Fruit fly (Drosophila melanogaster): Measurements from ENCODE around the gene csw.
A peak's percentile ranks its signal among the peaks of the same experiment; 100 is the strongest.

csw gene

DNA sequence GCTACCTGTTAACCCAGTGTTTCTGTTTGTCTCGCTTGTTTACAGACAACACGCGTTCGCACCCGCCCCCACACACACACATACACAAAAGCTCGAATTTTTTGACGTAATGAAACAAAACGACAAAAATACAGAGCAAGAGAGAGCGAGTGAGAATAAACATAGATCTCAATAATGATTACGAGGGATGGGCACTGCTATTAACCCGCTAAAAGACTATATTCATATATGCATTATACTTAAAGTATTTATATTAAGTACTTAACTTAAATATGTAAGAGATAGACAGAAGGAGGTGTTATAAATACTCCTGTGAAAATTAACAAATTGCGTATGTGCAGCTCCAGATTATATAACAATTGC lies 47.8 kb downstream of the csw start (continued):
- TF ChIP-seq bab2 (GFP tag; optimal IDR thresholded peaks at IDR 0.05), result peak; percentile 29
- TF ChIP-seq slp2 (GFP tag; optimal IDR thresholded peaks at IDR 0.05), result peak; percentile 3
- peak; percentile 79; the same call in 1 of the 3 replicates for TF ChIP-seq sr (GFP tag; IDR thresholded peaks at IDR 0.05)
- TF ChIP-seq fd64A (GFP tag; optimal IDR thresholded peaks at IDR 0.05), result peak; percentile 71
- TF ChIP-seq CG7928 (GFP tag; optimal IDR thresholded peaks at IDR 0.05), result peak; percentile 84
- no peak for TF ChIP-seq Sox100B (GFP tag; optimal IDR thresholded peaks at IDR 0.05)
- peak; percentile 32 for TF ChIP-seq CG13296 (GFP tag; optimal IDR thresholded peaks at IDR 0.05)
- TF ChIP-seq insv (GFP tag; optimal IDR thresholded peaks at IDR 0.05), result peak in 1 of 2 experiments; percentile 38
- peak; percentile 45 for TF ChIP-seq Oli (tag; optimal IDR thresholded peaks at IDR 0.05)
- peak; percentile 30 for TF ChIP-seq CG4424 (GFP tag; optimal IDR thresholded peaks at IDR 0.05)
- peak; percentile 61 for TF ChIP-seq Vsx1 (GFP tag; optimal IDR thresholded peaks at IDR 0.05)
- TF ChIP-seq Atf6 (GFP tag; IDR thresholded peaks at IDR 0.05), result peak; percentile 58; the same call in 1 of the 2 replicates
- no peak for TF ChIP-seq CG18476 (GFP tag; optimal IDR thresholded peaks at IDR 0.05)
- TF ChIP-seq Hey (tag; optimal IDR thresholded peaks at IDR 0.05), result peak; percentile 66
- peak; percentile 73 for TF ChIP-seq CG10543 (GFP tag; optimal IDR thresholded peaks at IDR 0.05)
- peak; percentile 47 for TF ChIP-seq CG31441 (GFP tag; IDR thresholded peaks at IDR 0.05)
- no peak for TF ChIP-seq ato (GFP tag; IDR thresholded peaks at IDR 0.05; ENCODE audit: partially characterized antibody)
- peak; percentile 36 for TF ChIP-seq Blimp-1 (GFP tag; optimal IDR thresholded peaks at IDR 0.05)
- peak; percentile 65 for TF ChIP-seq CG3407 (GFP tag; optimal IDR thresholded peaks at IDR 0.05)
- peak; percentile 25 for TF ChIP-seq fd3F (GFP tag; optimal IDR thresholded peaks at IDR 0.05)
- no peak for TF ChIP-seq disco-r (GFP tag; optimal IDR thresholded peaks at IDR 0.05)
- no peak for TF ChIP-seq Sin3A (optimal IDR thresholded peaks at IDR 0.05)
- peak; percentile 60 for TF ChIP-seq CG1233 (GFP tag; optimal IDR thresholded peaks at IDR 0.05)
- TF ChIP-seq CG9932 (GFP tag; IDR thresholded peaks at IDR 0.05), result peak; percentile 60
- TF ChIP-seq Dfd (GFP tag; optimal IDR thresholded peaks at IDR 0.05), result no peak
- TF ChIP-seq Adf1 (GFP tag; IDR thresholded peaks at IDR 0.05), result no peak
- peak; percentile 51 for TF ChIP-seq CG8924 (tag; optimal IDR thresholded peaks at IDR 0.05)
- no peak for TF ChIP-seq CG7357 (GFP tag; IDR thresholded peaks at IDR 0.05)
- peak; percentile 44; the same call in 1 of the 2 replicates for TF ChIP-seq CG14014 (GFP tag; IDR thresholded peaks at IDR 0.05)
- peak; percentile 62 for TF ChIP-seq nau (GFP tag; optimal IDR thresholded peaks at IDR 0.05)
- TF ChIP-seq CG2202 (tag; optimal IDR thresholded peaks at IDR 0.05), result peak; percentile 4
- no peak for TF ChIP-seq klu (GFP tag; IDR thresholded peaks at IDR 0.05)
- TF ChIP-seq CG11398 (GFP tag; optimal IDR thresholded peaks at IDR 0.05), result peak; percentile 61
- TF ChIP-seq ro (GFP tag; IDR thresholded peaks at IDR 0.05), result no peak
- no peak for TF ChIP-seq CG4854 (GFP tag; optimal IDR thresholded peaks at IDR 0.05)
- TF ChIP-seq ems (GFP tag; optimal IDR thresholded peaks at IDR 0.05), result no peak
- TF ChIP-seq CG6254 (GFP tag; optimal IDR thresholded peaks at IDR 0.05), result peak; percentile 3
- TF ChIP-seq NfI (GFP tag; optimal IDR thresholded peaks at IDR 0.05), result peak; percentile 56
- TF ChIP-seq CG15269 (tag; optimal IDR thresholded peaks at IDR 0.05), result peak; percentile 62
- TF ChIP-seq CG18619 (GFP tag; optimal IDR thresholded peaks at IDR 0.05), result peak; percentile 23
- TF ChIP-seq wek (GFP tag; optimal IDR thresholded peaks at IDR 0.05), result peak; percentile 85
- TF ChIP-seq CG9437 (GFP tag; optimal IDR thresholded peaks at IDR 0.05), result peak; percentile 73
- TF ChIP-seq CG17359 (tag; optimal IDR thresholded peaks at IDR 0.05), result peak; percentile 55
- peak; percentile 16 for TF ChIP-seq CG8089 (GFP tag; optimal IDR thresholded peaks at IDR 0.05)
- TF ChIP-seq slbo (GFP tag; IDR thresholded peaks at IDR 0.05), result peak; percentile 56; the same call in 1 of the 2 replicates
- TF ChIP-seq D19A (tag; optimal IDR thresholded peaks at IDR 0.05), result peak; percentile 17
- TF ChIP-seq CG18599 (GFP tag; optimal IDR thresholded peaks at IDR 0.05), result peak; percentile 72
- peak; percentile 50 for TF ChIP-seq CoRest (tag; optimal IDR thresholded peaks at IDR 0.05)
- TF ChIP-seq prd (optimal IDR thresholded peaks at IDR 0.05), result no peak
- peak; percentile 35; the same call in 2 of the 3 replicates for TF ChIP-seq prd (GFP tag; IDR thresholded peaks at IDR 0.05)
- peak; percentile 50 for TF ChIP-seq cwo (GFP tag; optimal IDR thresholded peaks at IDR 0.05)

Data from whole organism, embryonic.